Worm (Caenorhabditis elegans): ENCODE data around the gene alh-4.

DNA sequence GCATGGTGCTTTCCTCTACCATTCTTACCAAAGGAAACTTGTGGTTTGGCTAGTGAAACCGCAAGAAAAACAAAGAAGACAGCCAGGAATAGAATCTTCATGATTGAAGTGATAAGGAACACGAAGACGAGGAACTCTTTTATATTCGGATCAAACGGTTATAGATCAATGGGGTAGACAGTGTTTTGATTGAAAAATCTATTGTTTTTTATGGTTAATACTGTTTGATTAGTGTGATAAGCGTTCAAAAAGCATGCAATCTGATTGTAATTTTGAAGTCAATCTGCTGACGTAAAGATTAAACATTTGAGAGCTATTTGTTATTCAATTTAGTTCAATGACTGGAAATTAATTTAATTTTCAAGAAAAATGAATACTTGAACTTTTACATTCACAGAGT, 40.1 kb downstream of the alh-4 start, which contains the start of gene F57F4.2:
- TF ChIP-seq ztf-11 (tag; optimal IDR thresholded peaks at IDR 0.05) (no peak), mab-5 (tag; optimal IDR thresholded peaks at IDR 0.05) (no peak), pha-4 (tag; optimal IDR thresholded peaks at IDR 0.05) (no peak), lin-13 (tag; optimal IDR thresholded peaks at IDR 0.05) (no peak), tbx-8 (GFP tag; optimal IDR thresholded peaks at IDR 0.05) (no peak), nhr-28 (tag; optimal IDR thresholded peaks at IDR 0.05) (no peak), zip-8 (tag; optimal IDR thresholded peaks at IDR 0.05) (no peak), unc-62 (GFP tag; optimal IDR thresholded peaks at IDR 0.05) (no peak), snpc-4 (tag; optimal IDR thresholded peaks at IDR 0.05) (no peak), mls-2 (tag; optimal IDR thresholded peaks at IDR 0.05) (no peak), ceh-83 (GFP tag; optimal IDR thresholded peaks at IDR 0.05) (no peak), ceh-43 (GFP tag; optimal IDR thresholded peaks at IDR 0.05) (no peak), elt-3 (tag; optimal IDR thresholded peaks at IDR 0.05) (no peak)

All from whole organism, mixed stage, embryonic.